Fruit fly (Drosophila melanogaster) whole organism, prepupa: ENCODE results near the gene CG12535.

Source experiments
- CG15336 ChIP-seq: fragments of 200-800 bp; sonication (Bioruptor generic); IDR thresholded peaks from 2 replicates; pipeline ENCODE4 v1.3.6; 2022; ENCODE audit warnings: missing biosample characterization, missing genetic modification characterization
- CG8319 ChIP-seq: fragments of 200-800 bp; sonication (Bioruptor generic); optimal IDR thresholded peaks from 3 replicates; lab custom pipeline; 2016; ENCODE audit warnings: missing biosample characterization, missing genetic modification characterization
- Sox15 ChIP-seq: fragments of 200-800 bp; sonication (Bioruptor generic); optimal IDR thresholded peaks from 3 replicates; lab custom pipeline; 2016; ENCODE audit warnings: missing biosample characterization, missing genetic modification characterization
- eg ChIP-seq: fragments of 200-800 bp; sonication (Bioruptor generic); IDR thresholded peaks from 3 replicates; pipeline ENCODE4 v1.3.6; 2022; ENCODE audit warnings: missing biosample characterization, missing genetic modification characterization
- fd59A ChIP-seq: fragments of 200-800 bp; sonication (Bioruptor generic); optimal IDR thresholded peaks from 2 replicates; lab custom pipeline; 2017; ENCODE audit warnings: missing biosample characterization, mild to moderate bottlenecking, missing genetic modification characterization, missing genetic modification reagents
- vri ChIP-seq: fragments of 200-800 bp; sonication (Bioruptor generic); optimal IDR thresholded peaks from 3 replicates; lab custom pipeline; 2016; ENCODE audit warnings: missing biosample characterization, mild to moderate bottlenecking, missing genetic modification characterization

dm6 chrX:3431641-3432040 lies 17.1 kb downstream of the CG12535 start:
- TF ChIP-seq CG8319 (GFP tag; lab: Kevin White, UChicago) (no peak), Sox15 (no peak), CG15336 (GFP tag; lab: Robert Waterston, UW) (peak; percentile 81), vri (GFP tag; lab: Kevin White, UChicago) (no peak), eg (peak; percentile 67), fd59A (GFP tag; lab: Kevin White, UChicago) (no peak)
